Fruit fly (Drosophila melanogaster) whole organism, embryonic: Measurements from ENCODE around the gene Tim13.

ENCODE experiments used
- Atf-2 ChIP-seq: fragments of 200-800 bp; sonication (Bioruptor generic); optimal IDR thresholded peaks from 2 replicates; lab custom pipeline; 2016; ENCODE audit warnings: missing biosample characterization, missing genetic modification characterization
- CG10959 ChIP-seq: fragments of 200-800 bp; sonication (Bioruptor generic); IDR thresholded peaks from 2 replicates; pipeline ENCODE4 v1.3.6; 2022; ENCODE audit warnings: missing biosample characterization, missing genetic modification characterization
- CG11695 ChIP-seq: fragments of 200-800 bp; sonication (Bioruptor generic); IDR thresholded peaks from 3 replicates; pipeline ENCODE4 v1.3.6; 2022; ENCODE audit warnings: missing biosample characterization, missing genetic modification characterization
- CG14860 ChIP-seq: fragments of 200-800 bp; sonication (Bioruptor generic); IDR thresholded peaks from 3 replicates; pipeline ENCODE4 v1.3.6; 2022; ENCODE audit warnings: missing biosample characterization, missing genetic modification characterization; ENCODE audit not compliant: partially characterized antibody
- CG17361 ChIP-seq: fragments of 200-800 bp; sonication (Bioruptor generic); IDR thresholded peaks from 3 replicates; pipeline ENCODE4 v1.3.6; 2022; ENCODE audit warnings: missing biosample characterization, missing genetic modification characterization
- CG2120 ChIP-seq: fragments of 200-800 bp; sonication (Bioruptor generic); optimal IDR thresholded peaks from 3 replicates; lab custom pipeline; 2016; ENCODE audit warnings: missing biosample characterization, missing genetic modification characterization
- CG2678 ChIP-seq: fragments of 200-800 bp; sonication (Bioruptor generic); optimal IDR thresholded peaks from 3 replicates; lab custom pipeline; 2019; ENCODE audit warnings: missing biosample characterization, mild to moderate bottlenecking, missing genetic modification characterization, moderate library complexity
- CG30403 ChIP-seq: fragments of 200-800 bp; sonication (Bioruptor generic); optimal IDR thresholded peaks from 3 replicates; lab custom pipeline; 2016; ENCODE audit warnings: missing biosample characterization, missing genetic modification characterization
- CG30431 ChIP-seq: fragments of 200-800 bp; sonication (Bioruptor generic); optimal IDR thresholded peaks from 2 replicates; lab custom pipeline; 2017; ENCODE audit warnings: missing biosample characterization, missing genetic modification characterization
- CG31224 ChIP-seq: fragments of 200-800 bp; sonication (Bioruptor generic); IDR thresholded peaks from 2 replicates; pipeline ENCODE4 v1.3.6; 2022; ENCODE audit warnings: missing biosample characterization, missing genetic modification characterization
- CG32767 ChIP-seq: fragments of 200-800 bp; sonication (Bioruptor generic); IDR thresholded peaks from 2 replicates; pipeline ENCODE4 v1.3.6; 2022; ENCODE audit warnings: missing biosample characterization, missing genetic modification characterization
- CG42726 ChIP-seq: fragments of 200-800 bp; sonication (Bioruptor generic); IDR thresholded peaks from 2 replicates; pipeline ENCODE4 v1.3.6; 2022; ENCODE audit warnings: missing biosample characterization, missing genetic modification characterization; ENCODE audit not compliant: partially characterized antibody
- CG43689 ChIP-seq: fragments of 200-800 bp; sonication (Bioruptor generic); IDR thresholded peaks from 2 replicates; pipeline ENCODE4 v1.3.6; 2022; ENCODE audit warnings: missing biosample characterization, missing genetic modification characterization
- CG7357 ChIP-seq: fragments of 200-800 bp; sonication (Bioruptor generic); IDR thresholded peaks from 3 replicates; pipeline ENCODE4 v1.3.6; 2022; ENCODE audit warnings: missing biosample characterization, missing genetic modification characterization
- CG7839 ChIP-seq: fragments of 200-800 bp; sonication (Bioruptor generic); optimal IDR thresholded peaks from 3 replicates; lab custom pipeline; 2018; ENCODE audit warnings: missing biosample characterization, mild to moderate bottlenecking, missing genetic modification characterization, moderate library complexity
- CG7928 ChIP-seq: fragments of 200-800 bp; sonication (Bioruptor generic); optimal IDR thresholded peaks from 2 replicates; lab custom pipeline; 2017; ENCODE audit warnings: missing biosample characterization, mild to moderate bottlenecking, missing genetic modification characterization
- CG7987 ChIP-seq: fragments of 200-800 bp; sonication (Bioruptor generic); optimal IDR thresholded peaks from 2 replicates; lab custom pipeline; 2018; ENCODE audit warnings: missing biosample characterization, mild to moderate bottlenecking, missing genetic modification characterization, moderate library complexity
- CG9932 ChIP-seq: fragments of 200-800 bp; sonication (Bioruptor generic); IDR thresholded peaks from 2 replicates; pipeline ENCODE4 v1.3.6; 2022; ENCODE audit warnings: missing biosample characterization, missing genetic modification characterization
- Dbx ChIP-seq: fragments of 200-800 bp; sonication (Bioruptor generic); IDR thresholded peaks from 3 replicates; pipeline ENCODE4 v1.3.6; 2022; ENCODE audit warnings: missing biosample characterization, missing genetic modification characterization
- E2f1 ChIP-seq: fragments of 200-800 bp; sonication (Bioruptor generic); IDR thresholded peaks from 2 replicates; pipeline ENCODE4 v1.3.6; 2022; ENCODE audit warnings: missing biosample characterization, missing genetic modification characterization
- E2f2 ChIP-seq: fragments of 200-800 bp; sonication (Bioruptor generic); IDR thresholded peaks from 2 replicates; pipeline ENCODE4 v1.3.6; 2022; ENCODE audit warnings: missing biosample characterization, missing genetic modification characterization
- Eip74EF ChIP-seq, 2 experiments: fragments of 200-800 bp in 1 of 2; fragments of >200 bp in 1 of 2; sonication (Bioruptor generic) in 1 of 2; optimal IDR thresholded peaks; 2 replicates each; lab custom pipeline; 2017 to 2019; ENCODE audit warnings: missing biosample characterization in 2 of 2, missing genetic modification characterization in 2 of 2, mild to moderate bottlenecking in 1 of 2, moderate library complexity in 1 of 2
- Gsc ChIP-seq: fragments of 200-800 bp; sonication (Bioruptor generic); IDR thresholded peaks from 2 replicates; pipeline ENCODE4 v1.3.6; 2022; ENCODE audit warnings: missing biosample characterization, missing genetic modification characterization
- H2.0 ChIP-seq: fragments of 200-800 bp; sonication (Bioruptor generic); IDR thresholded peaks from 2 replicates; pipeline ENCODE4 v1.3.6; 2022; ENCODE audit warnings: missing biosample characterization, missing genetic modification characterization
- HHEX ChIP-seq: fragments of 200-800 bp; sonication (Bioruptor generic); optimal IDR thresholded peaks from 3 replicates; lab custom pipeline; 2017; ENCODE audit warnings: missing biosample characterization, mild to moderate bottlenecking, missing genetic modification characterization, missing genetic modification reagents
- Jarid2 ChIP-seq: fragments of 200-800 bp; sonication (Bioruptor generic); optimal IDR thresholded peaks from 3 replicates; lab custom pipeline; 2017; ENCODE audit warnings: mild to moderate bottlenecking, missing biosample characterization, missing genetic modification reagents, missing genetic modification characterization
- Lpt ChIP-seq: fragments of >200 bp; optimal IDR thresholded peaks from 2 replicates; lab custom pipeline; 2018; ENCODE audit warnings: missing biosample characterization, missing genetic modification characterization
- MBD-R2 ChIP-seq: fragments of 200-800 bp; sonication (Bioruptor generic); IDR thresholded peaks from 2 replicates; pipeline ENCODE4 v1.3.6; 2022; ENCODE audit warnings: missing biosample characterization, missing genetic modification characterization
- Neu2 ChIP-seq: fragments of 200-800 bp; sonication (Bioruptor generic); optimal IDR thresholded peaks from 3 replicates; lab custom pipeline; 2016; ENCODE audit warnings: missing biosample characterization, missing genetic modification characterization, borderline replicate concordance
- Pdp1 ChIP-seq, 2 experiments: fragments of 200-800 bp; sonication (Bioruptor generic); optimal IDR thresholded peaks; 3 replicates each; lab custom pipeline; 2016; ENCODE audit warnings: missing biosample characterization in 2 of 2, missing genetic modification characterization in 2 of 2, mild to moderate bottlenecking in 1 of 2, moderate library complexity in 1 of 2
- Rfx ChIP-seq: fragments of 200-800 bp; sonication (Bioruptor generic); IDR thresholded peaks from 2 replicates; pipeline ENCODE4 v1.3.6; 2022; ENCODE audit warnings: missing biosample characterization, missing genetic modification characterization
- Sox102F ChIP-seq: fragments of 200-800 bp; sonication (Bioruptor generic); optimal IDR thresholded peaks from 2 replicates; lab custom pipeline; 2018; ENCODE audit warnings: missing biosample characterization, mild to moderate bottlenecking, missing genetic modification characterization, moderate library complexity
- Sry-δ ChIP-seq: fragments of 200-800 bp; sonication (Bioruptor generic); optimal IDR thresholded peaks from 2 replicates; lab custom pipeline; 2016; ENCODE audit warnings: missing biosample characterization, missing genetic modification characterization
- aop ChIP-seq: fragments of 200-800 bp; sonication (Bioruptor generic); IDR thresholded peaks from 2 replicates; pipeline ENCODE4 v1.3.6; 2022; ENCODE audit warnings: missing biosample characterization, missing genetic modification characterization
- da ChIP-seq: fragments of 200-800 bp; sonication (Bioruptor generic); optimal IDR thresholded peaks from 2 replicates; lab custom pipeline; 2016; ENCODE audit warnings: missing biosample characterization, missing genetic modification characterization
- en ChIP-seq: fragments of 200-800 bp; sonication (Bioruptor generic); optimal IDR thresholded peaks from 2 replicates; lab custom pipeline; 2016; ENCODE audit warnings: missing biosample characterization, missing genetic modification characterization
- ewg ChIP-seq: fragments of 200-800 bp; sonication (Bioruptor generic); optimal IDR thresholded peaks from 3 replicates; lab custom pipeline; 2017; ENCODE audit warnings: mild to moderate bottlenecking, missing biosample characterization, missing genetic modification reagents, missing genetic modification characterization
- fd102C ChIP-seq: fragments of 200-800 bp; sonication (Bioruptor generic); optimal IDR thresholded peaks from 2 replicates; lab custom pipeline; 2018; ENCODE audit warnings: missing biosample characterization, mild to moderate bottlenecking, missing genetic modification characterization, moderate library complexity
- hb ChIP-seq: fragments of 200-800 bp; sonication (Bioruptor generic); IDR thresholded peaks from 3 replicates; pipeline ENCODE4 v1.3.6; 2022; ENCODE audit warnings: missing biosample characterization, missing genetic modification characterization; ENCODE audit not compliant: partially characterized antibody
- lov ChIP-seq, 2 experiments: fragments of 200-800 bp in 1 of 2; fragments of >200 bp in 1 of 2; sonication (Bioruptor generic) in 1 of 2; IDR thresholded peaks in 1 of 2; optimal IDR thresholded peaks in 1 of 2; 2 replicates in 1 of 2; 3 replicates in 1 of 2; pipeline versions ENCODE4 v1.3.6 to Lab custom; 2017 to 2022; ENCODE audit warnings: missing biosample characterization in 1 of 2, missing genetic modification characterization in 1 of 2
- mld ChIP-seq: fragments of 200-800 bp; sonication (Bioruptor generic); IDR thresholded peaks from 3 replicates; pipeline ENCODE4 v1.3.6; 2022; ENCODE audit warnings: missing biosample characterization, missing genetic modification characterization; ENCODE audit not compliant: partially characterized antibody
- nerfin-2 ChIP-seq: fragments of 200-800 bp; sonication (Bioruptor generic); IDR thresholded peaks from 2 replicates; pipeline ENCODE4 v1.3.6; 2022; ENCODE audit warnings: missing biosample characterization, missing genetic modification characterization; ENCODE audit not compliant: partially characterized antibody
- p53 ChIP-seq: fragments of 200-800 bp; sonication (Bioruptor generic); optimal IDR thresholded peaks from 2 replicates; lab custom pipeline; 2016; ENCODE audit warnings: missing biosample characterization, missing genetic modification characterization
- rib ChIP-seq: fragments of 200-800 bp; sonication (Bioruptor generic); IDR thresholded peaks from 2 replicates; pipeline ENCODE4 v1.3.6; 2022; ENCODE audit warnings: missing biosample characterization, missing genetic modification characterization
- tap ChIP-seq: fragments of 200-800 bp; optimal IDR thresholded peaks from 3 replicates; lab custom pipeline; 2019; ENCODE audit warnings: missing biosample characterization, mild to moderate bottlenecking, missing genetic modification characterization, moderate library complexity
- zen ChIP-seq: fragments of 200-800 bp; sonication (Bioruptor generic); optimal IDR thresholded peaks from 3 replicates; lab custom pipeline; 2018; ENCODE audit warnings: missing biosample characterization, mild to moderate bottlenecking, missing genetic modification characterization, moderate library complexity
- zf30C ChIP-seq: fragments of 200-800 bp; sonication (Bioruptor generic); optimal IDR thresholded peaks from 3 replicates; lab custom pipeline; 2018; ENCODE audit warnings: missing biosample characterization, mild to moderate bottlenecking, missing genetic modification characterization

Tim13 gene

DNA sequence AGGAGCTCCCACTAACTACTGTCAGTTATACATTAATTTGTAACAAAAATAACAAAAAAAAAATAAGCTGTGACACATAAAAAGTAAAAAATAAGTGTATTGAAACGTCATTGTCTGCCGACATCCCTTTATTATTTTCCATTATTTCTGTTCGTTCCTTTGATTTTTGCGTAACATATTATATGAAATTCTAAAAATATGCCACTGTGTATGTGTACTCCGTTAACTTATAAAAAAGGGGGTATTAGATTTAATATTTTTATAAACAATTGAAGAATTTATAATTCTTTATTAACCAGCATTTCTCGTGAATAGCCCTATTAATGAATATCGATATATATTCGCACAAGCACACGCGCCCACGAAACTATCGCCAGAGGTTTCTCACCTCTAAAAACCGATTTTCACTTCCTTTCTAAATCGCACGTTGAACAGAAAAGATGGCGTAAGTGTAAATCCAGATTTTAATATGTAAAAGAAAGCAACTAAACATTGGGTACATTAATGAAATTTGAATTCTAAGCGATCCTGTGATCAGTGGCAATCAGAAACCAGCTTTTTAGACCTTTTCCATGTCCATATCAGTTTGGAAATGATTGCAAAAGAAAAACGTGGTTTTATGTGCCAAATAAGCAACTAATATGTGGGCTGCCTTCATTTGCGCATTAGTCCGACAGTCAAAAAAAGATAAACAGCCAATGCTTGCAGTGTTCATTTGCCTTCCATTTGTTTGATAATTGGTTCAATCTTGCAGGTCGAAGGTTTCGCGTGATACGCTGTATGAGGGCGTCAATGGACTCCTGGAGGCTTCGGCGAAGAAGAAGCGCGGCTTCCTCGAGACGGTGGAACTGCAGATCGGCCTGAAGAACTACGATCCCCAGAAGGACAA, 48.4 kb upstream of the Tim13 start, which contains the start of gene RpL10Ab (continued):
- TF ChIP-seq fd102C (GFP tag; lab: Kevin White, UChicago): no peak
- peak; percentile 86; the same call in 2 of the 3 replicates for TF ChIP-seq mld
- TF ChIP-seq Gsc (GFP tag; lab: Robert Waterston, UW): no peak
- no peak; the same call in 1 of the 2 replicates for TF ChIP-seq CG32767 (GFP tag; lab: Robert Waterston, UW)
- peak; percentile 67; the same call in 1 of the 2 replicates for TF ChIP-seq rib (GFP tag; lab: Robert Waterston, UW)
- no peak; the same call in 2 of the 3 replicates for TF ChIP-seq CG11695 (GFP tag; lab: Robert Waterston, UW)
- peak; percentile 84 for TF ChIP-seq Sry-δ (GFP tag; lab: Kevin White, UChicago)
- no peak for TF ChIP-seq zf30C (GFP tag; lab: Kevin White, UChicago)
- TF ChIP-seq lov (optimal IDR thresholded peaks at IDR 0.05; lab: Kevin White, UChicago): no peak
- peak; percentile 86 for TF ChIP-seq lov (GFP tag; IDR thresholded peaks at IDR 0.05; lab: Robert Waterston, UW)
- peak; percentile 83 for TF ChIP-seq Rfx
- TF ChIP-seq E2f1: peak; percentile 58
- TF ChIP-seq Eip74EF (GFP tag; optimal IDR thresholded peaks at IDR 0.05; lab: Kevin White, UChicago): no peak
- peak; percentile 84 for TF ChIP-seq CG7987
- TF ChIP-seq CG42726: peak; percentile 95
- TF ChIP-seq CG14860 (GFP tag; lab: Robert Waterston, UW): peak; percentile 71
- TF ChIP-seq CG7839 (tag; lab: Kevin White, UChicago): peak; percentile 49
- peak; percentile 3 for TF ChIP-seq ewg (GFP tag; lab: Kevin White, UChicago)
- TF ChIP-seq hb (GFP tag; lab: Robert Waterston, UW): peak; percentile 80
- peak; percentile 76 for TF ChIP-seq Dbx (GFP tag; lab: Robert Waterston, UW)
- TF ChIP-seq CG9932 (GFP tag; lab: Robert Waterston, UW): peak; percentile 75
- TF ChIP-seq p53 (GFP tag; lab: Kevin White, UChicago): no peak
- TF ChIP-seq H2.0 (GFP tag; lab: Robert Waterston, UW): peak; percentile 61
- peak; percentile 47 for TF ChIP-seq CG7928 (GFP tag; lab: Kevin White, UChicago)
- TF ChIP-seq da (GFP tag; lab: Kevin White, UChicago): no peak
- TF ChIP-seq Jarid2 (GFP tag; lab: Kevin White, UChicago): peak; percentile 45
- TF ChIP-seq Sox102F: no peak
- TF ChIP-seq zen (tag; lab: Kevin White, UChicago): peak; percentile 70
- peak; percentile 66; the same call in 1 of the 3 replicates for TF ChIP-seq CG7357
- TF ChIP-seq E2f2: 0 out of 2 replicates have a peak, but pooled peaks have one; percentile 37
- TF ChIP-seq CG31224 (GFP tag; lab: Robert Waterston, UW): peak; percentile 18; the same call in 1 of the 2 replicates
- peak; percentile 50 for TF ChIP-seq CG2678 (tag; lab: Kevin White, UChicago)
- peak; percentile 78 for TF ChIP-seq nerfin-2 (GFP tag; lab: Robert Waterston, UW)
- peak; percentile 10 for TF ChIP-seq Atf-2 (GFP tag; lab: Kevin White, UChicago)
- TF ChIP-seq CG43689 (GFP tag; lab: Robert Waterston, UW): peak; percentile 23; the same call in 1 of the 2 replicates
- peak; percentile 37 for TF ChIP-seq MBD-R2 (GFP tag; lab: Robert Waterston, UW)
- TF ChIP-seq CG30403 (GFP tag; lab: Kevin White, UChicago): peak; percentile 83
- no peak for TF ChIP-seq aop
- TF ChIP-seq CG10959 (GFP tag; lab: Robert Waterston, UW): no peak; the same call in none of the 2 replicates
- TF ChIP-seq tap (tag; lab: Kevin White, UChicago): no peak
- TF ChIP-seq Pdp1 (GFP tag; optimal IDR thresholded peaks at IDR 0.05; lab: Kevin White, UChicago): peak; percentile 33 to 72
- peak; percentile 51 for TF ChIP-seq HHEX (GFP tag; lab: Kevin White, UChicago)
- TF ChIP-seq en (GFP tag; lab: Kevin White, UChicago): peak; percentile 1
- TF ChIP-seq Neu2 (GFP tag; lab: Kevin White, UChicago): peak; percentile 95
- TF ChIP-seq CG17361 (GFP tag; lab: Robert Waterston, UW): peak; percentile 85
- peak; percentile 24 for TF ChIP-seq CG30431
- peak; percentile 20 for TF ChIP-seq CG2120 (GFP tag; lab: Kevin White, UChicago)
- no peak for TF ChIP-seq Lpt (GFP tag; lab: Kevin White, UChicago)
